Fruit fly (Drosophila melanogaster) whole organism: ENCODE measurements around the gene CG9328.

ENCODE experiments used
- CG8478 ChIP-seq: fragments of >200 bp; optimal IDR thresholded peaks from 2 replicates; lab custom pipeline; 2018; ENCODE audit warnings: inconsistent platforms
- Dll ChIP-seq: fragments of >200 bp; optimal IDR thresholded peaks from 2 replicates; lab custom pipeline; 2017
- EcR ChIP-seq, 2 experiments: fragments of >200 bp; optimal IDR thresholded peaks; 2 replicates each; lab custom pipeline; 2017; ENCODE audit warnings: missing biosample characterization in 2 of 2, missing genetic modification characterization in 2 of 2, missing genetic modification reagents in 2 of 2
- pan ChIP-seq: fragments of >200 bp; optimal IDR thresholded peaks from 2 replicates; lab custom pipeline; 2017
- psq ChIP-seq: fragments of >200 bp; optimal IDR thresholded peaks from 2 replicates; lab custom pipeline; 2017
- usp ChIP-seq: fragments of >200 bp; optimal IDR thresholded peaks from 2 replicates; lab custom pipeline; 2017; ENCODE audit warnings: missing biosample characterization, missing genetic modification characterization, mixed read lengths

CG9328 gene

dm6 chr2L:20857791-20858190 lies 60.3 kb downstream of the CG9328 start, which contains the start of gene CG14400:
Gene CG14400, minus strand, starts transcription at chr2L:20857891.
- no peak for TF ChIP-seq CG8478
- TF ChIP-seq psq (lab: Kevin White, UChicago), result no peak
- TF ChIP-seq EcR (GFP tag; optimal IDR thresholded peaks at IDR 0.05; lab: Kevin White, UChicago), result no peak
- TF ChIP-seq pan, result no peak
- no peak for TF ChIP-seq Dll (lab: Kevin White, UChicago)
- no peak for TF ChIP-seq usp

- TF ChIP-seq pan, result no peak
- TF ChIP-seq EcR (GFP tag; optimal IDR thresholded peaks at IDR 0.05; lab: Kevin White, UChicago), result no peak
- TF ChIP-seq Dll (lab: Kevin White, UChicago), result no peak
- no peak for TF ChIP-seq usp
- TF ChIP-seq CG8478, result no peak
- TF ChIP-seq psq (lab: Kevin White, UChicago), result no peak
Observed at dm6 chr2L:20858371-20859340, 61.1 kb downstream of the CG9328 start, which contains the start of gene bero. Gene bero, plus strand, starts transcription at chr2L:20858695.
